Worm (Caenorhabditis elegans) whole organism, L4 larva: ENCODE results near the gene C16D2.1.
A peak's percentile ranks its signal among the peaks of the same experiment; 100 is the strongest.

Experiments
- F49E8.2 ChIP-seq: sonication (generic microtip); optimal IDR thresholded peaks from 2 replicates; lab custom pipeline; 2016; ENCODE audit warnings: missing compliant biosample characterization, mild to moderate bottlenecking, missing genetic modification characterization, borderline replicate concordance
- T20F7.1 ChIP-seq: fragments of 200-800 bp; sonication (Bioruptor generic); optimal IDR thresholded peaks from 2 replicates; lab custom pipeline; 2018; ENCODE audit warnings: mild to moderate bottlenecking, missing genetic modification characterization, missing compliant biosample characterization
- Y48G9A.11 ChIP-seq: fragments of 200-800 bp; sonication (Bioruptor generic); IDR thresholded peaks from 2 replicates; pipeline ENCODE4 v1.3.6; 2022; ENCODE audit warnings: missing genetic modification reagents, missing genetic modification characterization, missing compliant biosample characterization
- Y75B8A.6 ChIP-seq: fragments of 200-800 bp; sonication (Bioruptor generic); IDR thresholded peaks from 2 replicates; pipeline ENCODE4 v1.3.6; 2022; ENCODE audit warnings: missing genetic modification reagents, missing genetic modification characterization, missing compliant biosample characterization
- aha-1 ChIP-seq: fragments of 150-350 bp; peaks from one replicate; lab custom pipeline; 2014; ENCODE audit warnings: missing biosample characterization, missing genetic modification characterization
- aly-2 ChIP-seq: sonication (generic microtip); optimal IDR thresholded peaks from 2 replicates; lab custom pipeline; 2018; ENCODE audit warnings: missing biosample characterization, missing genetic modification characterization
- ama-1 ChIP-seq: fragments of 150-350 bp; optimal IDR thresholded peaks from 2 replicates; lab custom pipeline; 2014; ENCODE audit warnings: inconsistent platforms, mixed read lengths
- ceh-20 ChIP-seq: fragments of 200-800 bp; sonication (Bioruptor generic); IDR thresholded peaks from 2 replicates; pipeline ENCODE4 v1.3.6; 2022; ENCODE audit warnings: missing genetic modification reagents, missing genetic modification characterization, missing compliant biosample characterization
- ceh-32 ChIP-seq: sonication (generic microtip); optimal IDR thresholded peaks from 2 replicates; lab custom pipeline; 2016; ENCODE audit warnings: mild to moderate bottlenecking, missing genetic modification characterization, missing compliant biosample characterization; ENCODE audit not compliant: poor library complexity
- ceh-62 ChIP-seq: sonication (generic microtip); optimal IDR thresholded peaks from 2 replicates; lab custom pipeline; 2017; ENCODE audit warnings: missing biosample characterization, missing genetic modification characterization
- ceh-82 ChIP-seq: sonication (generic microtip); optimal IDR thresholded peaks from 2 replicates; lab custom pipeline; 2017; ENCODE audit warnings: missing biosample characterization, missing genetic modification characterization
- ces-1 ChIP-seq: fragments of 150-350 bp; sonication (generic microtip); optimal IDR thresholded peaks from 4 replicates; lab custom pipeline; 2014; ENCODE audit warnings: missing biosample characterization, missing genetic modification reagents, missing genetic modification characterization
- ctbp-1 ChIP-seq: fragments of 200-800 bp; sonication (Bioruptor generic); IDR thresholded peaks from 2 replicates; pipeline ENCODE4 v1.3.6; 2022; ENCODE audit warnings: missing genetic modification reagents, missing genetic modification characterization, missing compliant biosample characterization
- daf-16 ChIP-seq, 3 experiments: sonication (generic microtip); optimal IDR thresholded peaks; 2 replicates each; lab custom pipeline; 2016 to 2017; ENCODE audit warnings: missing genetic modification characterization in 3 of 3, missing genetic modification reagents in 3 of 3, mild to moderate bottlenecking in 2 of 3, missing compliant biosample characterization in 2 of 3, missing biosample characterization in 1 of 3, moderate library complexity in 1 of 3
- daf-19 ChIP-seq: fragments of 200-800 bp; sonication (Bioruptor generic); conservative IDR thresholded peaks from 2 replicates; pipeline ENCODE4 v1.3.6; 2022; ENCODE audit warnings: missing genetic modification characterization, missing compliant biosample characterization
- daf-8 ChIP-seq: fragments of 200-800 bp; sonication (Bioruptor generic); IDR thresholded peaks from 2 replicates; pipeline ENCODE4 v1.3.6; 2022; ENCODE audit warnings: missing genetic modification characterization, missing compliant biosample characterization
- dmd-6 ChIP-seq: fragments of 200-800 bp; sonication (Bioruptor generic); IDR thresholded peaks from 2 replicates; pipeline ENCODE4 v1.3.6; 2022; ENCODE audit warnings: missing genetic modification reagents, missing genetic modification characterization, missing compliant biosample characterization
- dmd-9 ChIP-seq: fragments of 200-800 bp; sonication (Bioruptor generic); IDR thresholded peaks from 2 replicates; pipeline ENCODE4 v1.3.6; 2022; ENCODE audit warnings: missing genetic modification reagents, missing genetic modification characterization, missing compliant biosample characterization
- duxl-1 ChIP-seq: sonication (generic microtip); optimal IDR thresholded peaks from 2 replicates; lab custom pipeline; 2016; ENCODE audit warnings: mild to moderate bottlenecking, missing genetic modification characterization, moderate library complexity, missing compliant biosample characterization; ENCODE audit not compliant: poor library complexity
- egl-27 ChIP-seq: sonication (generic microtip); optimal IDR thresholded peaks from 3 replicates; lab custom pipeline; 2017; ENCODE audit warnings: missing biosample characterization, missing genetic modification reagents, missing genetic modification characterization
- egl-43 ChIP-seq: fragments of 200-800 bp; sonication (Bioruptor generic); IDR thresholded peaks from 2 replicates; pipeline ENCODE4 v1.3.6; 2022; ENCODE audit warnings: missing genetic modification reagents, missing genetic modification characterization, missing compliant biosample characterization
- fkh-10 ChIP-seq: fragments of 150-350 bp; optimal IDR thresholded peaks from 2 replicates; lab custom pipeline; 2014; ENCODE audit warnings: missing biosample characterization, missing genetic modification reagents, missing genetic modification characterization
- gei-8 ChIP-seq: fragments of 200-800 bp; sonication (Bioruptor generic); optimal IDR thresholded peaks from 2 replicates; lab custom pipeline; 2018; ENCODE audit warnings: mild to moderate bottlenecking, missing genetic modification characterization, missing compliant biosample characterization
- hlh-11 ChIP-seq: fragments of 200-800 bp; sonication (Bioruptor generic); optimal IDR thresholded peaks from 2 replicates; lab custom pipeline; 2018; ENCODE audit warnings: mild to moderate bottlenecking, missing genetic modification characterization, missing compliant biosample characterization
- hmg-1.1 ChIP-seq: fragments of 200-800 bp; sonication (Bioruptor generic); IDR thresholded peaks from 2 replicates; pipeline ENCODE4 v1.3.6; 2022; ENCODE audit warnings: missing genetic modification reagents, missing genetic modification characterization, missing compliant biosample characterization
- lim-7 ChIP-seq: fragments of 200-800 bp; sonication (Bioruptor generic); IDR thresholded peaks from 2 replicates; pipeline ENCODE4 v1.3.6; 2022; ENCODE audit warnings: missing genetic modification characterization, missing compliant biosample characterization
- lin-13 ChIP-seq: fragments of 150-350 bp; optimal IDR thresholded peaks from 2 replicates; lab custom pipeline; 2014; ENCODE audit warnings: missing biosample characterization, missing genetic modification reagents, missing genetic modification characterization
- lin-29 ChIP-seq: fragments of 200-800 bp; sonication (Bioruptor generic); IDR thresholded peaks from 2 replicates; pipeline ENCODE4 v1.3.6; 2022; ENCODE audit warnings: missing genetic modification reagents, missing genetic modification characterization, missing compliant biosample characterization
- lin-39 ChIP-seq: fragments of 150-350 bp; optimal IDR thresholded peaks from 2 replicates; lab custom pipeline; 2014; ENCODE audit warnings: missing biosample characterization, missing genetic modification reagents, missing genetic modification characterization
- lir-3 ChIP-seq: sonication (generic microtip); optimal IDR thresholded peaks from 2 replicates; lab custom pipeline; 2016; ENCODE audit warnings: mild to moderate bottlenecking, missing genetic modification characterization, missing compliant biosample characterization
- lsy-2 ChIP-seq, 2 experiments: fragments of 150-350 bp in 1 of 2; sonication (generic microtip) in 1 of 2; optimal IDR thresholded peaks; 2 replicates each; lab custom pipeline; 2014 to 2017; ENCODE audit warnings: missing biosample characterization in 2 of 2, missing genetic modification characterization in 2 of 2
- madf-9 ChIP-seq: fragments of 200-800 bp; sonication (Bioruptor generic); conservative IDR thresholded peaks from 2 replicates; pipeline ENCODE4 v1.3.6; 2022; ENCODE audit warnings: missing genetic modification reagents, missing genetic modification characterization, missing compliant biosample characterization
- mdt-29 ChIP-seq: fragments of 200-800 bp; sonication (Bioruptor generic); IDR thresholded peaks from 2 replicates; pipeline ENCODE4 v1.3.6; 2022; ENCODE audit warnings: missing genetic modification reagents, missing genetic modification characterization, missing compliant biosample characterization
- mxl-2 ChIP-seq: fragments of 200-800 bp; sonication (Bioruptor generic); conservative IDR thresholded peaks from 2 replicates; pipeline ENCODE4 v1.3.6; 2022; ENCODE audit warnings: missing genetic modification reagents, missing genetic modification characterization, missing compliant biosample characterization
- mxl-3 ChIP-seq: fragments of 200-800 bp; sonication (Bioruptor generic); optimal IDR thresholded peaks from 2 replicates; lab custom pipeline; 2018; ENCODE audit warnings: mild to moderate bottlenecking, missing genetic modification characterization, missing compliant biosample characterization
- nhr-28 ChIP-seq: fragments of 150-350 bp; optimal IDR thresholded peaks from 2 replicates; lab custom pipeline; 2014; ENCODE audit warnings: missing biosample characterization, missing genetic modification characterization
- nhr-6 ChIP-seq: fragments of 150-350 bp; optimal IDR thresholded peaks from 2 replicates; lab custom pipeline; 2014; ENCODE audit warnings: missing biosample characterization, missing genetic modification characterization
- nhr-76 ChIP-seq: fragments of 150-350 bp; optimal IDR thresholded peaks from 2 replicates; lab custom pipeline; 2014; ENCODE audit warnings: missing biosample characterization, missing genetic modification characterization
- nhr-77 ChIP-seq: fragments of 150-350 bp; optimal IDR thresholded peaks from 2 replicates; lab custom pipeline; 2014; ENCODE audit warnings: missing biosample characterization, missing genetic modification characterization
- pha-4 ChIP-seq, 2 experiments: fragments of 150-350 bp in 1 of 2; fragments of 200-800 bp in 1 of 2; sonication (Bioruptor generic) in 1 of 2; IDR thresholded peaks in 1 of 2; optimal IDR thresholded peaks in 1 of 2; 2 replicates each; pipeline versions ENCODE4 v1.3.6 to Lab custom; 2014 to 2022; ENCODE audit warnings: missing genetic modification characterization in 2 of 2, missing genetic modification reagents in 2 of 2, missing biosample characterization in 1 of 2, missing compliant biosample characterization in 1 of 2
- php-3 ChIP-seq: fragments of 200-800 bp; sonication (Bioruptor generic); IDR thresholded peaks from 2 replicates; pipeline ENCODE4 v1.3.6; 2022; ENCODE audit warnings: missing genetic modification reagents, missing genetic modification characterization, missing compliant biosample characterization
- snpc-1.2 ChIP-seq: fragments of 200-800 bp; sonication (Bioruptor generic); IDR thresholded peaks from 2 replicates; pipeline ENCODE4 v1.3.6; 2022; ENCODE audit warnings: missing genetic modification reagents, missing genetic modification characterization, missing compliant biosample characterization
- tag-97 ChIP-seq: fragments of 200-800 bp; sonication (Bioruptor generic); IDR thresholded peaks from 2 replicates; pipeline ENCODE4 v1.3.6; 2022; ENCODE audit warnings: missing genetic modification characterization, missing compliant biosample characterization
- unc-39 ChIP-seq: sonication (generic microtip); optimal IDR thresholded peaks from 2 replicates; lab custom pipeline; 2017; ENCODE audit warnings: missing biosample characterization, missing genetic modification characterization
- unc-62 ChIP-seq, 3 experiments: fragments of 150-350 bp in 1 of 3; sonication (generic microtip); optimal IDR thresholded peaks in 2 of 3; peaks in 1 of 3; 1 replicate in 1 of 3; 2 replicates in 2 of 3; lab custom pipeline; 2014 to 2017; ENCODE audit warnings: missing biosample characterization in 3 of 3, missing genetic modification characterization in 3 of 3, missing genetic modification reagents in 3 of 3, missing genotype in 1 of 3
- zfp-2 ChIP-seq: sonication (generic microtip); optimal IDR thresholded peaks from 2 replicates; lab custom pipeline; 2016; ENCODE audit warnings: mild to moderate bottlenecking, missing genetic modification characterization, missing compliant biosample characterization
- ztf-7 ChIP-seq: fragments of 150-350 bp; optimal IDR thresholded peaks from 2 replicates; lab custom pipeline; 2014; ENCODE audit warnings: missing biosample characterization, missing genetic modification characterization

Gene C16D2.1

ce11 chrII:9116404-9116803, 15.1 kb upstream of the C16D2.1 start (continued):
- TF ChIP-seq php-3 (GFP tag; lab: Robert Waterston, UW) (0 out of 2 replicates have a peak, but pooled peaks have one; percentile 35), lir-3 (tag; lab: Kevin White, UChicago) (no peak), unc-39 (no peak), gei-8 (GFP tag; lab: Kevin White, UChicago) (no peak), nhr-6 (tag; lab: Kevin White, UChicago) (peak; percentile 66), duxl-1 (tag; lab: Kevin White, UChicago) (no peak), ces-1 (GFP tag; lab: Kevin White, UChicago) (no peak), snpc-1.2 (GFP tag; lab: Robert Waterston, UW) (no peak), lsy-2 (tag; optimal IDR thresholded peaks at IDR 0.05; lab: Kevin White, UChicago) (peak in 1 of 2 experiments; percentile 10), Y48G9A.11 (GFP tag; lab: Robert Waterston, UW) (no peak), hlh-11 (tag; lab: Kevin White, UChicago) (peak; percentile 40), aha-1 (tag; lab: Kevin White, UChicago) (no peak), egl-27 (no peak), nhr-28 (tag; lab: Kevin White, UChicago) (peak; percentile 74), fkh-10 (no peak), mxl-3 (peak; percentile 27)

ce11 chrII:9117789-9118242, 13.6 kb upstream of the C16D2.1 start:
- TF ChIP-seq lin-13 (GFP tag; lab: Kevin White, UChicago) (no peak), lin-39 (tag; lab: Kevin White, UChicago) (no peak), daf-8 (GFP tag; lab: Robert Waterston, UW) (no peak), dmd-6 (GFP tag; lab: Robert Waterston, UW) (peak; percentile 59), nhr-28 (tag; lab: Kevin White, UChicago) (peak; percentile 75), ceh-20 (GFP tag; lab: Robert Waterston, UW) (no peak), gei-8 (GFP tag; lab: Kevin White, UChicago) (no peak), ctbp-1 (GFP tag; lab: Robert Waterston, UW) (no peak), ceh-62 (tag; lab: Kevin White, UChicago) (no peak), ceh-32 (tag; lab: Kevin White, UChicago) (no peak), snpc-1.2 (GFP tag; lab: Robert Waterston, UW) (no peak), ceh-82 (tag; lab: Kevin White, UChicago) (no peak), aha-1 (tag; lab: Kevin White, UChicago) (peak; percentile 69), ama-1 (lab: Kevin White, UChicago) (no peak), hmg-1.1 (no peak), duxl-1 (tag; lab: Kevin White, UChicago) (no peak), T20F7.1 (GFP tag; lab: Kevin White, UChicago) (peak; percentile 5), Y75B8A.6 (GFP tag; lab: Robert Waterston, UW) (no peak), lin-29 (GFP tag; lab: Robert Waterston, UW) (no peak), ces-1 (GFP tag; lab: Kevin White, UChicago) (peak; percentile 52), F49E8.2 (tag; lab: Kevin White, UChicago) (no peak), hlh-11 (tag; lab: Kevin White, UChicago) (peak; percentile 36), mxl-2 (no peak), nhr-76 (tag; lab: Kevin White, UChicago) (no peak), daf-16 (GFP tag; optimal IDR thresholded peaks at IDR 0.05; lab: Kevin White, UChicago) (no peak), daf-16 (tag; optimal IDR thresholded peaks at IDR 0.05; lab: Kevin White, UChicago) (peak; percentile 60), nhr-6 (tag; lab: Kevin White, UChicago) (no peak), aly-2 (tag; lab: Kevin White, UChicago) (no peak), mdt-29 (no peak), mxl-3 (no peak), fkh-10 (no peak), unc-62 (GFP tag; optimal IDR thresholded peaks at IDR 0.05 in 1 of 2; lab: Kevin White, UChicago) (peak in 1 of 2 experiments; percentile 34), unc-62 (tag; optimal IDR thresholded peaks at IDR 0.05; lab: Kevin White, UChicago) (no peak), madf-9 (GFP tag; lab: Robert Waterston, UW) (no peak), lim-7 (no peak), ztf-7 (tag; lab: Kevin White, UChicago) (no peak), zfp-2 (no peak), egl-43 (no peak), pha-4 (GFP tag; IDR thresholded peaks at IDR 0.05; lab: Robert Waterston, UW) (no peak), pha-4 (tag; optimal IDR thresholded peaks at IDR 0.05; lab: Kevin White, UChicago) (no peak), daf-19 (GFP tag; lab: Robert Waterston, UW) (0 out of 2 replicates have a peak, but pooled peaks have one; percentile 55), dmd-9 (GFP tag; lab: Robert Waterston, UW) (no peak), tag-97 (GFP tag; lab: Robert Waterston, UW) (no peak), nhr-77 (tag; lab: Kevin White, UChicago) (peak; percentile 70)
